Fruit fly (Drosophila melanogaster) whole organism, prepupa: ENCODE results near the gene CG18744.

Source experiments
- Blimp-1 ChIP-seq: fragments of 200-800 bp; sonication (Bioruptor generic); optimal IDR thresholded peaks from 3 replicates; lab custom pipeline; 2017; ENCODE audit warnings: missing biosample characterization, missing genetic modification characterization, mild to moderate bottlenecking, moderate library complexity, missing genetic modification reagents
- CG10669 ChIP-seq: fragments of 200-800 bp; sonication (Bioruptor generic); optimal IDR thresholded peaks from 3 replicates; lab custom pipeline; 2018; ENCODE audit warnings: missing biosample characterization, mild to moderate bottlenecking, missing genetic modification characterization, moderate library complexity
- CG11294 ChIP-seq: fragments of 200-800 bp; sonication (Bioruptor generic); IDR thresholded peaks from 2 replicates; pipeline ENCODE4 v1.3.6; 2022; ENCODE audit warnings: missing biosample characterization, missing genetic modification characterization
- CG11902 ChIP-seq: fragments of 200-800 bp; sonication (Bioruptor generic); optimal IDR thresholded peaks from 3 replicates; lab custom pipeline; 2016; ENCODE audit warnings: missing biosample characterization, missing genetic modification characterization
- CG1621 ChIP-seq: fragments of 200-800 bp; sonication (Bioruptor generic); optimal IDR thresholded peaks from 3 replicates; lab custom pipeline; 2018; ENCODE audit warnings: missing biosample characterization, mild to moderate bottlenecking, missing genetic modification characterization
- CG16779 ChIP-seq: fragments of 200-800 bp; sonication (Bioruptor generic); optimal IDR thresholded peaks from 3 replicates; lab custom pipeline; 2017; ENCODE audit warnings: missing biosample characterization, mild to moderate bottlenecking, missing genetic modification characterization
- CG3032 ChIP-seq: fragments of 200-800 bp; optimal IDR thresholded peaks from 2 replicates; lab custom pipeline; 2019; ENCODE audit warnings: missing biosample characterization, mild to moderate bottlenecking, missing genetic modification characterization, moderate library complexity
- CG32006 ChIP-seq: fragments of 200-800 bp; sonication (Bioruptor generic); optimal IDR thresholded peaks from 3 replicates; lab custom pipeline; 2017; ENCODE audit warnings: missing biosample characterization, mild to moderate bottlenecking, missing genetic modification characterization
- CG34406 ChIP-seq: fragments of 200-800 bp; sonication (Bioruptor generic); optimal IDR thresholded peaks from 3 replicates; lab custom pipeline; 2016; ENCODE audit warnings: missing biosample characterization, missing genetic modification characterization
- CG4318 ChIP-seq: fragments of 200-800 bp; sonication (Bioruptor generic); optimal IDR thresholded peaks from 3 replicates; lab custom pipeline; 2017; ENCODE audit warnings: missing biosample characterization, mild to moderate bottlenecking, missing genetic modification characterization
- CG6276 ChIP-seq: fragments of 200-800 bp; sonication (Bioruptor generic); optimal IDR thresholded peaks from 2 replicates; lab custom pipeline; 2017; ENCODE audit warnings: missing biosample characterization, mild to moderate bottlenecking, missing genetic modification characterization
- CG6808 ChIP-seq: fragments of 200-800 bp; sonication (Bioruptor generic); optimal IDR thresholded peaks from 3 replicates; lab custom pipeline; 2017; ENCODE audit warnings: missing biosample characterization, missing genetic modification characterization, mild to moderate bottlenecking, moderate library complexity, missing genetic modification reagents
- CG8119 ChIP-seq: fragments of 200-800 bp; sonication (Bioruptor generic); IDR thresholded peaks from 3 replicates; pipeline ENCODE4 v1.3.6; 2022; ENCODE audit warnings: missing biosample characterization, missing genetic modification characterization
- CG8319 ChIP-seq: fragments of 200-800 bp; sonication (Bioruptor generic); optimal IDR thresholded peaks from 3 replicates; lab custom pipeline; 2016; ENCODE audit warnings: missing biosample characterization, missing genetic modification characterization
- CG8632 ChIP-seq: fragments of 200-800 bp; sonication (Bioruptor generic); optimal IDR thresholded peaks from 3 replicates; lab custom pipeline; 2016; ENCODE audit warnings: missing biosample characterization, missing genetic modification characterization
- CG9139 ChIP-seq: fragments of 200-800 bp; sonication (Bioruptor generic); optimal IDR thresholded peaks from 3 replicates; lab custom pipeline; 2017; ENCODE audit warnings: missing biosample characterization, mild to moderate bottlenecking, missing genetic modification characterization
- Eip78C ChIP-seq: fragments of 200-800 bp; sonication (Bioruptor generic); peaks from one replicate; lab custom pipeline; 2016; ENCODE audit warnings: missing biosample characterization, missing genetic modification characterization
- Ets21C ChIP-seq: fragments of 200-800 bp; sonication (Bioruptor generic); optimal IDR thresholded peaks from 3 replicates; lab custom pipeline; 2016; ENCODE audit warnings: missing biosample characterization, missing genetic modification characterization
- Gug ChIP-seq: fragments of 200-800 bp; sonication (Bioruptor generic); IDR thresholded peaks from 2 replicates; pipeline ENCODE4 v1.3.6; 2022; ENCODE audit warnings: missing biosample characterization, missing genetic modification characterization
- Hr38 ChIP-seq: sonication (Bioruptor generic); optimal IDR thresholded peaks from 2 replicates; lab custom pipeline; 2016; ENCODE audit warnings: missing biosample characterization, missing genetic modification characterization
- Hr39 ChIP-seq: fragments of 200-800 bp; sonication (Bioruptor generic); optimal IDR thresholded peaks from 2 replicates; lab custom pipeline; 2016; ENCODE audit warnings: missing biosample characterization, missing genetic modification characterization
- Hr4 ChIP-seq: fragments of 200-800 bp; sonication (Bioruptor generic); optimal IDR thresholded peaks from 3 replicates; lab custom pipeline; 2016; ENCODE audit warnings: missing biosample characterization, missing genetic modification characterization
- Met ChIP-seq: fragments of 200-800 bp; sonication (Bioruptor generic); optimal IDR thresholded peaks from 3 replicates; lab custom pipeline; 2016; ENCODE audit warnings: missing biosample characterization, missing genetic modification characterization
- OdsH ChIP-seq: fragments of 200-800 bp; sonication (Bioruptor generic); optimal IDR thresholded peaks from 3 replicates; lab custom pipeline; 2016; ENCODE audit warnings: missing biosample characterization, missing genetic modification characterization
- Sox102F ChIP-seq: fragments of 200-800 bp; sonication (Bioruptor generic); optimal IDR thresholded peaks from 2 replicates; lab custom pipeline; 2016; ENCODE audit warnings: missing biosample characterization, mild to moderate bottlenecking, missing genetic modification characterization
- Sox14 ChIP-seq: fragments of 200-800 bp; sonication (Bioruptor generic); optimal IDR thresholded peaks from 3 replicates; lab custom pipeline; 2016; ENCODE audit warnings: missing biosample characterization, missing genetic modification characterization
- acj6 ChIP-seq: fragments of 200-800 bp; sonication (Bioruptor generic); optimal IDR thresholded peaks from 3 replicates; lab custom pipeline; 2016; ENCODE audit warnings: missing biosample characterization, missing genetic modification characterization
- cyc ChIP-seq: fragments of 200-800 bp; sonication (Bioruptor generic); optimal IDR thresholded peaks from 3 replicates; lab custom pipeline; 2016; ENCODE audit warnings: missing biosample characterization, missing genetic modification characterization
- dac ChIP-seq: fragments of 200-800 bp; sonication (Bioruptor generic); optimal IDR thresholded peaks from 2 replicates; lab custom pipeline; 2017; ENCODE audit warnings: missing biosample characterization, mild to moderate bottlenecking, missing genetic modification characterization
- dsx ChIP-seq: fragments of 200-800 bp; optimal IDR thresholded peaks from 3 replicates; lab custom pipeline; 2019; ENCODE audit warnings: missing biosample characterization, mild to moderate bottlenecking, missing genetic modification characterization, moderate library complexity; ENCODE audit not compliant: poor library complexity, severe bottlenecking
- esn ChIP-seq: fragments of 200-800 bp; sonication (Bioruptor generic); optimal IDR thresholded peaks from 2 replicates; lab custom pipeline; 2016; ENCODE audit warnings: missing biosample characterization, mild to moderate bottlenecking, missing genetic modification characterization, moderate library complexity
- fd59A ChIP-seq: fragments of 200-800 bp; sonication (Bioruptor generic); optimal IDR thresholded peaks from 2 replicates; lab custom pipeline; 2017; ENCODE audit warnings: missing biosample characterization, mild to moderate bottlenecking, missing genetic modification characterization, missing genetic modification reagents
- fkh ChIP-seq: fragments of 200-800 bp; sonication (Bioruptor generic); optimal IDR thresholded peaks from 3 replicates; lab custom pipeline; 2017; ENCODE audit warnings: missing biosample characterization, mild to moderate bottlenecking, missing genetic modification characterization, moderate library complexity
- lz ChIP-seq: fragments of 200-800 bp; sonication (Bioruptor generic); optimal IDR thresholded peaks from 3 replicates; lab custom pipeline; 2016; ENCODE audit warnings: missing biosample characterization, missing genetic modification characterization
- net ChIP-seq: fragments of 200-800 bp; sonication (Bioruptor generic); optimal IDR thresholded peaks from 3 replicates; lab custom pipeline; 2016; ENCODE audit warnings: missing biosample characterization, missing genetic modification characterization
- salr ChIP-seq, 2 experiments: fragments of 200-800 bp; sonication (Bioruptor generic); optimal IDR thresholded peaks; 3 replicates each; lab custom pipeline; 2016 to 2018; ENCODE audit warnings: missing biosample characterization in 2 of 2, missing genetic modification characterization in 2 of 2, mild to moderate bottlenecking in 1 of 2
- spab ChIP-seq: fragments of 200-800 bp; sonication (Bioruptor generic); optimal IDR thresholded peaks from 2 replicates; lab custom pipeline; 2017; ENCODE audit warnings: missing biosample characterization, mild to moderate bottlenecking, missing genetic modification characterization, missing genetic modification reagents
- ss ChIP-seq, 2 experiments: fragments of 200-800 bp; sonication (Bioruptor generic); optimal IDR thresholded peaks; 2 replicates in 1 of 2; 3 replicates in 1 of 2; lab custom pipeline; 2017 to 2018; ENCODE audit warnings: mild to moderate bottlenecking in 2 of 2, missing biosample characterization in 2 of 2, missing genetic modification characterization in 2 of 2, moderate library complexity in 1 of 2
- topi ChIP-seq: fragments of 200-800 bp; sonication (Bioruptor generic); optimal IDR thresholded peaks from 3 replicates; lab custom pipeline; 2016; ENCODE audit warnings: missing biosample characterization, missing genetic modification characterization

Gene CG18744

DNA sequence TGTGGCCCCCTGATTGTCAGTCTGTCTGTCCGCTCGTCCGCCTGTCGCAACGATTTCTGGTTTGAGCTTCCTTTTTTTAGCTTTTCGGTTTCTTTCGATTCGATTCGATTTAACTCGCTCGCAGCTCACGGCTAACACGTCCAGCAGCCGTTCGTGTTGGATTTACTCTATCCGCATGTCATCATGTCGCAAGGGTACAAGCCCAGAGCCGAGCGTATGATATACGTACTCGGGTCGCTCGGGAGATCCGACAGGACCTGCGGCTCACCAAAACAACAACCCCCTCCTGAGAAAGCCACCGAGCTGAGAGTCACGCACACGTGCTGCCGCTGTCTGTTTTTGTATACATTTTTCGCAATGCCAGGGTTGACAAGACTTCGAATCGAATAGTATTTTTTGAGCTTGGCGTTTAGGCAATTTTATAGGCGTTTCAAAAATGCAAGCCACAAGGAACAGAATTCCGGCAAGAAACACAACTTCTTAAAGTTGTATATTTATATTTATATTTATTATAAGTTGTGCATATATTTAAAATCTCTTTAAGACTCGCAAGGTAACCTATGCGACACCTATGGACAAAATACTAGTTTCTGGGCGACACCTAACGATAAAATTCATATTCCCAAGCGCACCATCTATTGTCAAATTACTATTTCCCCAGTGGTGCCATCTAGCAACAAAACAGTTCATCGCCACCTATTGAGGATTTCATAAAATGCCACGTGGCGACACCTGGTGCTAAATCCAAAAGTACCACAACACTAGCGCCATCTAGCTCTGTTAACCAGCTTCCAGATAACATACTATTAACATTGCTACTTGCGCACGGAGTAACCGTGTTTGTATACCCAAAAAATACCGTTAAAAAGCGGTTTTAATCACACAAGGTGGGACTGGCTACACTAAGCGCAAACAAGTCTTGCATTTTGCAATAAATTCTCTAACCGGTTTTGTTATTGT is 11.4 kb upstream of the CG18744 start, which contains the start of the genes CG2993 and sgll (continued):
- TF ChIP-seq lz (GFP tag; lab: Kevin White, UChicago) (peak; percentile 92), Blimp-1 (GFP tag; lab: Kevin White, UChicago) (peak; percentile 36), Ets21C (GFP tag; lab: Kevin White, UChicago) (peak; percentile 80), CG1621 (tag; lab: Kevin White, UChicago) (peak; percentile 51), dsx (no peak), CG8319 (peak; percentile 70), esn (GFP tag; lab: Kevin White, UChicago) (peak; percentile 90), CG3032 (peak; percentile 50), topi (GFP tag; lab: Kevin White, UChicago) (peak; percentile 71), Hr38 (no peak), cyc (GFP tag; lab: Kevin White, UChicago) (peak; percentile 97), acj6 (GFP tag; lab: Kevin White, UChicago) (peak; percentile 85), CG6276 (GFP tag; lab: Kevin White, UChicago) (no peak), OdsH (GFP tag; lab: Kevin White, UChicago) (peak; percentile 88), Gug (GFP tag; lab: Robert Waterston, UW) (peak; percentile 28; the same call in 1 of the 2 replicates), ss (GFP tag; optimal IDR thresholded peaks at IDR 0.05; lab: Kevin White, UChicago) (no peak), CG11902 (GFP tag; lab: Kevin White, UChicago) (peak; percentile 82), fkh (GFP tag; lab: Kevin White, UChicago) (peak; percentile 88), dac (GFP tag; lab: Kevin White, UChicago) (peak; percentile 83), Hr39 (GFP tag; lab: Kevin White, UChicago) (peak; percentile 95), CG34406 (GFP tag; lab: Kevin White, UChicago) (peak; percentile 61), CG8632 (GFP tag; lab: Kevin White, UChicago) (no peak), CG4318 (GFP tag; lab: Kevin White, UChicago) (peak; percentile 52), Hr4 (GFP tag; lab: Kevin White, UChicago) (peak; percentile 60), CG11294 (GFP tag; lab: Robert Waterston, UW) (peak; percentile 41; the same call in 1 of the 2 replicates), Sox14 (GFP tag; lab: Kevin White, UChicago) (peak; percentile 82), Eip78C (GFP tag; lab: Kevin White, UChicago) (peak; percentile 91), Sox102F (GFP tag; lab: Kevin White, UChicago) (peak; percentile 61), CG10669 (GFP tag; lab: Kevin White, UChicago) (peak; percentile 66), CG6808 (GFP tag; lab: Kevin White, UChicago) (peak; percentile 50), CG16779 (tag; lab: Kevin White, UChicago) (peak; percentile 18), CG8119 (GFP tag; lab: Robert Waterston, UW) (no peak), spab (peak; percentile 11), Met (GFP tag; lab: Kevin White, UChicago) (peak; percentile 84), salr (GFP tag; optimal IDR thresholded peaks at IDR 0.05; lab: Kevin White, UChicago) (peak in 1 of 2 experiments; percentile 88), net (GFP tag; lab: Kevin White, UChicago) (peak; percentile 55), CG9139 (GFP tag; lab: Kevin White, UChicago) (no peak), fd59A (GFP tag; lab: Kevin White, UChicago) (peak; percentile 48)

dm6 chr3R:7804332-7804731 is 5.8 kb upstream of the CG18744 start, which contains the start of gene CG18268:
Gene CG18268 (minus strand): TSS chr3R:7804432.
- TF ChIP-seq Hr38 (no peak), Eip78C (GFP tag; lab: Kevin White, UChicago) (no peak), CG32006 (GFP tag; lab: Kevin White, UChicago) (no peak), CG8319 (no peak)
- TF ChIP-seq, all 60 proteins: peak for 0
